Fruit fly (Drosophila melanogaster) whole organism, embryonic: ENCODE results near the gene CG6040.
A peak's percentile ranks its signal among the peaks of the same experiment; 100 is the strongest.

ENCODE experiments used
- CG10267 ChIP-seq: fragments of 200-800 bp; sonication (Bioruptor generic); optimal IDR thresholded peaks from 2 replicates; lab custom pipeline; 2018; ENCODE audit warnings: missing biosample characterization, mild to moderate bottlenecking, missing genetic modification characterization, moderate library complexity
- CG10321 ChIP-seq: fragments of 200-800 bp; sonication (Bioruptor generic); IDR thresholded peaks from 2 replicates; pipeline ENCODE4 v1.3.6; 2022; ENCODE audit warnings: missing biosample characterization, missing genetic modification characterization
- CG10462 ChIP-seq: fragments of 200-800 bp; sonication (Bioruptor generic); optimal IDR thresholded peaks from 2 replicates; lab custom pipeline; 2016; ENCODE audit warnings: missing biosample characterization, missing genetic modification characterization
- CG10654 ChIP-seq: fragments of 200-800 bp; sonication (Bioruptor generic); optimal IDR thresholded peaks from 2 replicates; lab custom pipeline; 2016; ENCODE audit warnings: missing biosample characterization, missing genetic modification characterization
- CG11093 ChIP-seq: fragments of 200-800 bp; sonication (Bioruptor generic); IDR thresholded peaks from 3 replicates; pipeline ENCODE4 v1.3.6; 2022; ENCODE audit warnings: missing biosample characterization, missing genetic modification characterization
- CG15073 ChIP-seq: fragments of 200-800 bp; sonication (Bioruptor generic); optimal IDR thresholded peaks from 2 replicates; lab custom pipeline; 2016; ENCODE audit warnings: missing biosample characterization, missing genetic modification characterization
- CG15269 ChIP-seq: fragments of 200-800 bp; sonication (Bioruptor generic); optimal IDR thresholded peaks from 2 replicates; lab custom pipeline; 2018; ENCODE audit warnings: missing biosample characterization, mild to moderate bottlenecking, missing genetic modification characterization, moderate library complexity
- CG16813 ChIP-seq: fragments of 200-800 bp; sonication (Bioruptor generic); IDR thresholded peaks from 3 replicates; pipeline ENCODE4 v1.3.6; 2022; ENCODE audit warnings: missing biosample characterization, missing genetic modification characterization; ENCODE audit not compliant: partially characterized antibody
- CG16815 ChIP-seq: fragments of 200-800 bp; sonication (Bioruptor generic); optimal IDR thresholded peaks from 3 replicates; lab custom pipeline; 2017; ENCODE audit warnings: missing biosample characterization, mild to moderate bottlenecking, missing genetic modification characterization
- CG18476 ChIP-seq: fragments of 200-800 bp; sonication (Bioruptor generic); optimal IDR thresholded peaks from 2 replicates; lab custom pipeline; 2016; ENCODE audit warnings: missing biosample characterization, mild to moderate bottlenecking, missing genetic modification characterization
- CG18619 ChIP-seq: fragments of 200-800 bp; sonication (Bioruptor generic); optimal IDR thresholded peaks from 3 replicates; lab custom pipeline; 2017; ENCODE audit warnings: missing biosample characterization, mild to moderate bottlenecking, missing genetic modification characterization
- CG4730 ChIP-seq: fragments of 200-800 bp; sonication (Bioruptor generic); IDR thresholded peaks from 2 replicates; pipeline ENCODE4 v1.3.6; 2022; ENCODE audit warnings: missing biosample characterization, missing genetic modification characterization
- CG7357 ChIP-seq: fragments of 200-800 bp; sonication (Bioruptor generic); IDR thresholded peaks from 3 replicates; pipeline ENCODE4 v1.3.6; 2022; ENCODE audit warnings: missing biosample characterization, missing genetic modification characterization
- CG7839 ChIP-seq: fragments of 200-800 bp; sonication (Bioruptor generic); optimal IDR thresholded peaks from 3 replicates; lab custom pipeline; 2018; ENCODE audit warnings: missing biosample characterization, mild to moderate bottlenecking, missing genetic modification characterization, moderate library complexity
- CG9797 ChIP-seq: fragments of 200-800 bp; sonication (Bioruptor generic); optimal IDR thresholded peaks from 3 replicates; lab custom pipeline; 2018; ENCODE audit warnings: missing biosample characterization, mild to moderate bottlenecking, missing genetic modification characterization
- CHES-1-like ChIP-seq: fragments of 200-800 bp; sonication (Bioruptor generic); optimal IDR thresholded peaks from 2 replicates; lab custom pipeline; 2016; ENCODE audit warnings: missing biosample characterization, missing genetic modification characterization
- CrebB ChIP-seq: fragments of 200-800 bp; sonication (Bioruptor generic); optimal IDR thresholded peaks from 3 replicates; lab custom pipeline; 2018; ENCODE audit warnings: missing biosample characterization, mild to moderate bottlenecking, missing genetic modification characterization
- Dbx ChIP-seq: fragments of 200-800 bp; sonication (Bioruptor generic); IDR thresholded peaks from 3 replicates; pipeline ENCODE4 v1.3.6; 2022; ENCODE audit warnings: missing biosample characterization, missing genetic modification characterization
- Dek ChIP-seq: fragments of 200-800 bp; sonication (Bioruptor generic); optimal IDR thresholded peaks from 3 replicates; lab custom pipeline; 2019; ENCODE audit warnings: missing biosample characterization, mild to moderate bottlenecking, missing genetic modification characterization, moderate library complexity
- Eip74EF ChIP-seq, 2 experiments: fragments of 200-800 bp in 1 of 2; fragments of >200 bp in 1 of 2; sonication (Bioruptor generic) in 1 of 2; optimal IDR thresholded peaks; 2 replicates each; lab custom pipeline; 2017 to 2019; ENCODE audit warnings: missing biosample characterization in 2 of 2, missing genetic modification characterization in 2 of 2, mild to moderate bottlenecking in 1 of 2, moderate library complexity in 1 of 2
- Ets97D ChIP-seq: fragments of 200-800 bp; sonication (Bioruptor generic); optimal IDR thresholded peaks from 3 replicates; lab custom pipeline; 2016; ENCODE audit warnings: missing biosample characterization, missing genetic modification characterization
- Fer3 ChIP-seq: fragments of 200-800 bp; sonication (Bioruptor generic); optimal IDR thresholded peaks from 2 replicates; lab custom pipeline; 2018; ENCODE audit warnings: missing biosample characterization, mild to moderate bottlenecking, missing genetic modification characterization, moderate library complexity
- H15 ChIP-seq: fragments of 200-800 bp; sonication (Bioruptor generic); IDR thresholded peaks from 3 replicates; pipeline ENCODE4 v1.3.6; 2022; ENCODE audit warnings: missing biosample characterization, missing genetic modification characterization
- MESR4 ChIP-seq: fragments of 200-800 bp; sonication (Bioruptor generic); optimal IDR thresholded peaks from 2 replicates; lab custom pipeline; 2018; ENCODE audit warnings: missing biosample characterization, mild to moderate bottlenecking, missing genetic modification characterization, moderate library complexity
- Med ChIP-seq: fragments of 200-800 bp; sonication (Bioruptor generic); peaks from one replicate; lab custom pipeline; 2016; ENCODE audit warnings: missing biosample characterization, missing genetic modification characterization, mild to moderate bottlenecking, inconsistent platforms, moderate library complexity
- NC2α ChIP-seq: fragments of 200-800 bp; sonication (Bioruptor generic); optimal IDR thresholded peaks from 2 replicates; lab custom pipeline; 2016; ENCODE audit warnings: missing biosample characterization, missing genetic modification characterization
- Tbp ChIP-seq: fragments of >200 bp; optimal IDR thresholded peaks from 2 replicates; lab custom pipeline; 2018; ENCODE audit warnings: missing biosample characterization, missing genetic modification characterization
- Usf ChIP-seq: fragments of 200-800 bp; sonication (Bioruptor generic); optimal IDR thresholded peaks from 2 replicates; lab custom pipeline; 2017; ENCODE audit warnings: missing genotype, missing biosample characterization, missing genetic modification characterization
- ato ChIP-seq: fragments of 200-800 bp; sonication (Bioruptor generic); IDR thresholded peaks from 2 replicates; pipeline ENCODE4 v1.3.6; 2022; ENCODE audit warnings: missing biosample characterization, missing genetic modification characterization; ENCODE audit not compliant: partially characterized antibody
- caup ChIP-seq: fragments of 200-800 bp; sonication (Bioruptor generic); optimal IDR thresholded peaks from 3 replicates; lab custom pipeline; 2017; ENCODE audit warnings: missing biosample characterization, mild to moderate bottlenecking, missing genetic modification characterization, moderate library complexity; ENCODE audit not compliant: severe bottlenecking
- cg ChIP-seq: fragments of 200-800 bp; sonication (Bioruptor generic); optimal IDR thresholded peaks from 3 replicates; lab custom pipeline; 2019; ENCODE audit warnings: missing biosample characterization, mild to moderate bottlenecking, missing genetic modification characterization, moderate library complexity
- chif ChIP-seq, 2 experiments: fragments of 200-800 bp; sonication (Bioruptor generic); optimal IDR thresholded peaks; 3 replicates each; lab custom pipeline; 2016; ENCODE audit warnings: missing biosample characterization in 2 of 2, missing genetic modification characterization in 2 of 2
- ems ChIP-seq: fragments of 200-800 bp; sonication (Bioruptor generic); optimal IDR thresholded peaks from 3 replicates; lab custom pipeline; 2016; ENCODE audit warnings: missing biosample characterization, missing genetic modification characterization
- grau ChIP-seq: fragments of 200-800 bp; optimal IDR thresholded peaks from 3 replicates; lab custom pipeline; 2019; ENCODE audit warnings: missing biosample characterization, mild to moderate bottlenecking, missing genetic modification characterization, moderate library complexity
- grn ChIP-seq: fragments of 200-800 bp; sonication (Bioruptor generic); optimal IDR thresholded peaks from 3 replicates; lab custom pipeline; 2017; ENCODE audit warnings: missing biosample characterization, missing genetic modification characterization
- gsb-n ChIP-seq: fragments of 200-800 bp; sonication (Bioruptor generic); optimal IDR thresholded peaks from 3 replicates; lab custom pipeline; 2018; ENCODE audit warnings: missing biosample characterization, mild to moderate bottlenecking, missing genetic modification characterization
- hb ChIP-seq: fragments of 200-800 bp; sonication (Bioruptor generic); IDR thresholded peaks from 3 replicates; pipeline ENCODE4 v1.3.6; 2022; ENCODE audit warnings: missing biosample characterization, missing genetic modification characterization; ENCODE audit not compliant: partially characterized antibody
- nmo ChIP-seq: fragments of 200-800 bp; sonication (Bioruptor generic); optimal IDR thresholded peaks from 2 replicates; lab custom pipeline; 2018; ENCODE audit warnings: missing biosample characterization, mild to moderate bottlenecking, missing genetic modification characterization, moderate library complexity
- p53 ChIP-seq: fragments of 200-800 bp; sonication (Bioruptor generic); optimal IDR thresholded peaks from 2 replicates; lab custom pipeline; 2016; ENCODE audit warnings: missing biosample characterization, missing genetic modification characterization
- prd ChIP-seq, 3 experiments: fragments of >200 bp in 2 of 3; fragments of 200-800 bp in 1 of 3; sonication (Bioruptor generic) in 1 of 3; optimal IDR thresholded peaks in 2 of 3; IDR thresholded peaks in 1 of 3; 2 replicates in 2 of 3; 3 replicates in 1 of 3; pipeline versions ENCODE4 v1.3.6 to Lab custom; 2017 to 2022; ENCODE audit warnings: missing biosample characterization in 1 of 3, missing genetic modification characterization in 1 of 3
- pum ChIP-seq: fragments of 200-800 bp; sonication (Bioruptor generic); optimal IDR thresholded peaks from 2 replicates; lab custom pipeline; 2016; ENCODE audit warnings: missing biosample characterization, missing genetic modification characterization
- run ChIP-seq: fragments of 200-800 bp; sonication (Bioruptor generic); optimal IDR thresholded peaks from 3 replicates; lab custom pipeline; 2018; ENCODE audit warnings: missing biosample characterization, mild to moderate bottlenecking, missing genetic modification characterization
- sens ChIP-seq: fragments of 200-800 bp; sonication (Bioruptor generic); peaks from one replicate; lab custom pipeline; 2016; ENCODE audit warnings: missing biosample characterization, missing genetic modification characterization
- sens-2 ChIP-seq: fragments of 200-800 bp; sonication (Bioruptor generic); IDR thresholded peaks from 2 replicates; pipeline ENCODE4 v1.3.6; 2022; ENCODE audit warnings: missing biosample characterization, missing genetic modification characterization
- slou ChIP-seq: fragments of 200-800 bp; sonication (Bioruptor generic); optimal IDR thresholded peaks from 3 replicates; lab custom pipeline; 2016; ENCODE audit warnings: missing biosample characterization, missing genetic modification characterization
- slp2 ChIP-seq: fragments of 200-800 bp; sonication (Bioruptor generic); optimal IDR thresholded peaks from 2 replicates; lab custom pipeline; 2016; ENCODE audit warnings: missing biosample characterization, missing genetic modification characterization
- tap ChIP-seq: fragments of 200-800 bp; optimal IDR thresholded peaks from 3 replicates; lab custom pipeline; 2019; ENCODE audit warnings: missing biosample characterization, mild to moderate bottlenecking, missing genetic modification characterization, moderate library complexity
- zfh1 ChIP-seq: fragments of 200-800 bp; sonication (Bioruptor generic); IDR thresholded peaks from 3 replicates; pipeline ENCODE4 v1.3.6; 2022; ENCODE audit warnings: missing biosample characterization, missing genetic modification characterization
- zfh2 ChIP-seq: fragments of 200-800 bp; sonication (Bioruptor generic); optimal IDR thresholded peaks from 2 replicates; lab custom pipeline; 2016; ENCODE audit warnings: missing biosample characterization, missing genetic modification characterization

The CG6040 gene

dm6 chr3R:19093127-19093812 lies 3.5 kb upstream of the CG6040 start (continued):
- peak; percentile 33 for TF ChIP-seq nmo (GFP tag; lab: Kevin White, UChicago)
- TF ChIP-seq CG10267 (tag; lab: Kevin White, UChicago), result peak; percentile 10
- peak; percentile 22 for TF ChIP-seq CG16815 (GFP tag; lab: Kevin White, UChicago)
- no peak for TF ChIP-seq caup (GFP tag; lab: Kevin White, UChicago)
- 0 out of 2 replicates have a peak, but pooled peaks have one; percentile 14 for TF ChIP-seq sens-2 (GFP tag; lab: Robert Waterston, UW)
- no peak for TF ChIP-seq CrebB (tag; lab: Kevin White, UChicago)
- no peak for TF ChIP-seq gsb-n (tag; lab: Kevin White, UChicago)
- TF ChIP-seq Eip74EF (GFP tag; optimal IDR thresholded peaks at IDR 0.05; lab: Kevin White, UChicago), result peak in 1 of 2 experiments; percentile 32
- peak; percentile 42 for TF ChIP-seq CG7839 (tag; lab: Kevin White, UChicago)
- TF ChIP-seq Usf (GFP tag; lab: Kevin White, UChicago), result no peak
- TF ChIP-seq Dek (tag; lab: Kevin White, UChicago), result peak; percentile 9
- peak; percentile 27 for TF ChIP-seq CG18476 (GFP tag; lab: Kevin White, UChicago)
- TF ChIP-seq chif (GFP tag; optimal IDR thresholded peaks at IDR 0.05; lab: Kevin White, UChicago), result peak in 1 of 2 experiments; percentile 12
- TF ChIP-seq slou (GFP tag; lab: Kevin White, UChicago), result no peak
- 0 out of 3 replicates have a peak, but pooled peaks have one; percentile 5 for TF ChIP-seq CG7357
- TF ChIP-seq grn (GFP tag; lab: Kevin White, UChicago), result no peak
- TF ChIP-seq pum, result peak; percentile 21
- TF ChIP-seq ems (GFP tag; lab: Kevin White, UChicago), result peak; percentile 8
- no peak for TF ChIP-seq hb (GFP tag; lab: Robert Waterston, UW)
- TF ChIP-seq Ets97D (GFP tag; lab: Kevin White, UChicago), result no peak
- peak; percentile 39; the same call in 1 of the 3 replicates for TF ChIP-seq CG11093 (GFP tag; lab: Robert Waterston, UW)
- peak; percentile 85 for TF ChIP-seq Med (GFP tag; lab: Kevin White, UChicago)
- no peak for TF ChIP-seq CG10321 (GFP tag; lab: Robert Waterston, UW)
- peak; percentile 81 for TF ChIP-seq sens (GFP tag; lab: Kevin White, UChicago)
- no peak for TF ChIP-seq NC2α
- peak; percentile 33 for TF ChIP-seq grau
- TF ChIP-seq tap (tag; lab: Kevin White, UChicago), result no peak
- no peak for TF ChIP-seq run (tag; lab: Kevin White, UChicago)
- TF ChIP-seq CG16813 (GFP tag; lab: Robert Waterston, UW), result no peak
- TF ChIP-seq CG10462 (GFP tag; lab: Kevin White, UChicago), result no peak
- TF ChIP-seq Tbp (GFP tag; lab: Kevin White, UChicago), result no peak
- no peak for TF ChIP-seq ato (GFP tag; lab: Robert Waterston, UW)
- TF ChIP-seq Dbx (GFP tag; lab: Robert Waterston, UW), result no peak
- no peak for TF ChIP-seq CG15073
- TF ChIP-seq Fer3 (tag; lab: Kevin White, UChicago), result no peak
- TF ChIP-seq slp2 (GFP tag; lab: Kevin White, UChicago), result no peak
- 0 out of 2 replicates have a peak, but pooled peaks have one; percentile 20 for TF ChIP-seq CG4730 (GFP tag; lab: Robert Waterston, UW)
- no peak for TF ChIP-seq H15
- TF ChIP-seq cg, result no peak
- peak; percentile 24 for TF ChIP-seq CG15269 (tag; lab: Kevin White, UChicago)
- no peak for TF ChIP-seq CG10654 (GFP tag; lab: Kevin White, UChicago)
- TF ChIP-seq prd (optimal IDR thresholded peaks at IDR 0.05; lab: Kevin White, UChicago), result no peak
- no peak for TF ChIP-seq prd (GFP tag; IDR thresholded peaks at IDR 0.05; lab: Robert Waterston, UW)
- TF ChIP-seq CG9797 (GFP tag; lab: Kevin White, UChicago), result no peak
- peak; percentile 29 for TF ChIP-seq zfh2 (GFP tag; lab: Kevin White, UChicago)
- no peak for TF ChIP-seq MESR4 (GFP tag; lab: Kevin White, UChicago)
- no peak for TF ChIP-seq p53 (GFP tag; lab: Kevin White, UChicago)
- TF ChIP-seq CHES-1-like (GFP tag; lab: Kevin White, UChicago), result no peak
- TF ChIP-seq CG18619 (GFP tag; lab: Kevin White, UChicago), result peak; percentile 25
- 0 out of 3 replicates have a peak, but pooled peaks have one; percentile 3 for TF ChIP-seq zfh1
